Fruit fly (Drosophila melanogaster): ENCODE results near the gene SH3PX1.

DNA sequence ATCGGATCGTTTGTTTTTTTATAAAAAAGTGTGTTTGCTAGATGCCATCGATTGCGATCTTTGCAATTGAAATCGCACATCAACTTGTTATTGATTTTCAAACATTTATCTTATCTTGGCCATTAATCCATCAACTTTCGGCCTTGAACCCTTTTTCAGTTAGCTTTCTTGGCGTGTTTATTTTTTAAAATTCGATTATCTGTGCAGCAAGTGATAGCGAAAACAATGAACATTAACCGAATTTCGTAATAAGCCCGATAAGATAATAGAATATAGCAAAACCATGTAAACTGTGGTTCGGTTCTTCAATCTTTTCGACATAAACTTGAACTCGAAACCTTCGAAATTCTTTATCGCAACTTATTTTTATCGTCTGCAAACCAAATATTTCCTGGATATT lies 39.3 kb downstream of the SH3PX1 start:
- no peak for TF ChIP-seq CTCF (optimal IDR thresholded peaks at IDR 0.05)
- no peak for TF ChIP-seq CG8478 (optimal IDR thresholded peaks at IDR 0.05)

Data from S2 (cell line).